Worm (Caenorhabditis elegans) whole organism, L3 larva: ENCODE measurements around the gene Y51A2B.16.

Experiments
- ZK546.5 ChIP-seq: sonication (generic microtip); optimal IDR thresholded peaks from 2 replicates; lab custom pipeline; 2017; ENCODE audit warnings: missing biosample characterization, missing genetic modification characterization
- aly-2 ChIP-seq: fragments of 150-350 bp; optimal IDR thresholded peaks from 2 replicates; lab custom pipeline; 2014; ENCODE audit warnings: missing biosample characterization, missing genetic modification characterization
- ama-1 ChIP-seq: fragments of 150-350 bp; optimal IDR thresholded peaks from 2 replicates; lab custom pipeline; 2018
- ceh-16 ChIP-seq: sonication (generic microtip); optimal IDR thresholded peaks from 2 replicates; lab custom pipeline; 2017; ENCODE audit warnings: missing biosample characterization, missing genetic modification characterization
- ceh-28 ChIP-seq: fragments of 150-350 bp; optimal IDR thresholded peaks from 2 replicates; lab custom pipeline; 2014; ENCODE audit warnings: missing biosample characterization, missing genetic modification reagents, missing genetic modification characterization
- elt-2 ChIP-seq: sonication (generic microtip); optimal IDR thresholded peaks from 2 replicates; lab custom pipeline; 2016; ENCODE audit warnings: missing genetic modification reagents, mild to moderate bottlenecking, missing genetic modification characterization, missing compliant biosample characterization
- elt-3 ChIP-seq, 3 experiments: fragments of 150-350 bp in 1 of 3; sonication (generic microtip) in 2 of 3; optimal IDR thresholded peaks; 2 replicates in 2 of 3; 4 replicates in 1 of 3; lab custom pipeline; 2014 to 2017; ENCODE audit warnings: missing biosample characterization in 3 of 3, missing genetic modification characterization in 3 of 3
- eor-1 ChIP-seq, 2 experiments: fragments of 150-350 bp; optimal IDR thresholded peaks; 2 replicates each; lab custom pipeline; 2014 to 2018; ENCODE audit warnings: missing biosample characterization in 2 of 2, missing genetic modification characterization in 2 of 2
- fos-1 ChIP-seq: fragments of 150-350 bp; optimal IDR thresholded peaks from 2 replicates; lab custom pipeline; 2014; ENCODE audit warnings: missing biosample characterization, missing genetic modification characterization
- jun-1 ChIP-seq: fragments of 150-350 bp; optimal IDR thresholded peaks from 2 replicates; lab custom pipeline; 2014; ENCODE audit warnings: missing biosample characterization, missing genetic modification reagents, missing genetic modification characterization
- lin-39 ChIP-seq: fragments of 150-350 bp; optimal IDR thresholded peaks from 2 replicates; lab custom pipeline; 2018; ENCODE audit warnings: missing biosample characterization, missing genetic modification reagents, missing genetic modification characterization
- lsy-12 ChIP-seq: sonication (generic microtip); optimal IDR thresholded peaks from 2 replicates; lab custom pipeline; 2016; ENCODE audit warnings: mild to moderate bottlenecking, missing genetic modification characterization, missing compliant biosample characterization
- mml-1 ChIP-seq: fragments of 150-350 bp; sonication (generic microtip); optimal IDR thresholded peaks from 3 replicates; lab custom pipeline; 2014; ENCODE audit warnings: missing biosample characterization, missing genetic modification characterization
- nhr-11 ChIP-seq: fragments of 150-350 bp; optimal IDR thresholded peaks from 2 replicates; lab custom pipeline; 2014; ENCODE audit warnings: missing biosample characterization, missing genetic modification characterization
- nhr-76 ChIP-seq: fragments of 150-350 bp; sonication (generic microtip); optimal IDR thresholded peaks from 5 replicates; lab custom pipeline; 2014; ENCODE audit warnings: missing biosample characterization, missing genetic modification characterization
- pha-4 ChIP-seq: fragments of 150-350 bp; optimal IDR thresholded peaks from 2 replicates; lab custom pipeline; 2014; ENCODE audit warnings: missing biosample characterization, missing genetic modification reagents, missing genetic modification characterization
- sea-2 ChIP-seq: fragments of 150-350 bp; sonication (generic microtip); optimal IDR thresholded peaks from 4 replicates; lab custom pipeline; 2014; ENCODE audit warnings: missing biosample characterization, missing genetic modification reagents, missing genetic modification characterization
- tbx-2 ChIP-seq: sonication (generic microtip); optimal IDR thresholded peaks from 2 replicates; lab custom pipeline; 2016; ENCODE audit warnings: mild to moderate bottlenecking, missing genetic modification characterization, missing compliant biosample characterization
- unc-39 ChIP-seq: sonication (generic microtip); optimal IDR thresholded peaks from 4 replicates; lab custom pipeline; 2017; ENCODE audit warnings: missing biosample characterization, missing genetic modification characterization
- ztf-11 ChIP-seq: fragments of 150-350 bp; optimal IDR thresholded peaks from 2 replicates; lab custom pipeline; 2014; ENCODE audit warnings: missing biosample characterization, missing genetic modification characterization
- ztf-4 ChIP-seq: fragments of 150-350 bp; optimal IDR thresholded peaks from 2 replicates; lab custom pipeline; 2014; ENCODE audit warnings: missing biosample characterization, missing genetic modification characterization

The Y51A2B.16 gene

ce11 chrV:18355742-18356141, 42.0 kb downstream of the Y51A2B.16 start, which contains the start of gene C08E8.2:
Gene C08E8.2 (minus strand): TSS chrV:18355842.
- TF ChIP-seq ceh-16 (tag; lab: Kevin White, UChicago) (no peak), ceh-28 (no peak), tbx-2 (no peak), fos-1 (tag; lab: Kevin White, UChicago) (no peak)
- TF ChIP-seq, all 47 proteins: peak for 0

- no peak for TF ChIP-seq pha-4 (tag; lab: Kevin White, UChicago)
- TF ChIP-seq ZK546.5 (tag; lab: Kevin White, UChicago): no peak
- no peak for TF ChIP-seq eor-1 (tag; optimal IDR thresholded peaks at IDR 0.05; lab: Kevin White, UChicago)
- TF ChIP-seq elt-2 (tag; lab: Kevin White, UChicago): no peak
- no peak for TF ChIP-seq ztf-4 (tag; lab: Kevin White, UChicago)
- no peak for TF ChIP-seq ztf-11 (tag; lab: Kevin White, UChicago)
- TF ChIP-seq elt-3 (tag; optimal IDR thresholded peaks at IDR 0.05; lab: Kevin White, UChicago): no peak
- TF ChIP-seq jun-1 (tag; lab: Kevin White, UChicago): no peak
- no peak for TF ChIP-seq ama-1
- no peak for TF ChIP-seq nhr-76 (tag; lab: Kevin White, UChicago)
Observed at ce11 chrV:18354299-18354698, 43.4 kb downstream of the Y51A2B.16 start.

ce11 chrV:18350721-18351120, 47.0 kb downstream of the Y51A2B.16 start, which contains the start of gene C08E8.11:
Gene C08E8.11 (plus strand): TSS chrV:18351021.
- TF ChIP-seq nhr-11 (tag; lab: Kevin White, UChicago): no peak
- no peak for TF ChIP-seq aly-2 (tag; lab: Kevin White, UChicago)
- no peak for TF ChIP-seq ztf-4 (tag; lab: Kevin White, UChicago)

- TF ChIP-seq ama-1 (no peak), lsy-12 (tag; lab: Kevin White, UChicago) (no peak), lin-39 (tag; lab: Kevin White, UChicago) (no peak), unc-39 (tag; lab: Kevin White, UChicago) (no peak), ceh-28 (no peak), sea-2 (no peak), mml-1 (tag; lab: Kevin White, UChicago) (no peak)
Observed at ce11 chrV:18350046-18350445, 47.7 kb downstream of the Y51A2B.16 start, which contains the start of gene C08E8.3. Gene C08E8.3 (plus strand): TSS chrV:18350129.
